Fruit fly (Drosophila melanogaster): ENCODE measurements around the gene CG14275.
A peak's percentile ranks its signal among the peaks of the same experiment; 100 is the strongest.

dm6 chr2L:8327783-8328327 is 599 bp downstream of the CG14275 start:
- no peak for TF ChIP-seq CG11617 (GFP tag; optimal IDR thresholded peaks at IDR 0.05)
- TF ChIP-seq CG7101 (tag; optimal IDR thresholded peaks at IDR 0.05), result no peak
- no peak for TF ChIP-seq cnc (optimal IDR thresholded peaks at IDR 0.05)
- TF ChIP-seq Crg-1 (GFP tag; optimal IDR thresholded peaks at IDR 0.05), result no peak
- TF ChIP-seq CG5204 (GFP tag; optimal IDR thresholded peaks at IDR 0.05), result no peak
- no peak for TF ChIP-seq cic (GFP tag; optimal IDR thresholded peaks at IDR 0.05)
- TF ChIP-seq Mnt (GFP tag; optimal IDR thresholded peaks at IDR 0.05), result no peak
- TF ChIP-seq kay (GFP tag; ENCODE audit: borderline replicate concordance), result no peak
- no peak for TF ChIP-seq CG14711 (tag; optimal IDR thresholded peaks at IDR 0.05)
- no peak for TF ChIP-seq CG7045 (GFP tag; optimal IDR thresholded peaks at IDR 0.05)
- TF ChIP-seq tj (GFP tag; optimal IDR thresholded peaks at IDR 0.05), result peak; percentile 96
- TF ChIP-seq CG12768 (GFP tag; optimal IDR thresholded peaks at IDR 0.05), result no peak
- no peak for TF ChIP-seq CG1620 (GFP tag; optimal IDR thresholded peaks at IDR 0.05)
